Worm (Caenorhabditis elegans) whole organism, L4 larva: Measurements from ENCODE around the gene ZK470.14.

Experiments
- F37D6.2 ChIP-seq: sonication (generic microtip); optimal IDR thresholded peaks from 2 replicates; lab custom pipeline; 2016; ENCODE audit warnings: mild to moderate bottlenecking, missing genetic modification characterization, missing compliant biosample characterization
- F44E2.7 ChIP-seq: fragments of 200-800 bp; sonication (Bioruptor generic); IDR thresholded peaks from 2 replicates; pipeline ENCODE4 v2.1.2; 2022; ENCODE audit warnings: missing genetic modification characterization, missing compliant biosample characterization
- R02D3.7 ChIP-seq: fragments of 150-350 bp; sonication (generic microtip); optimal IDR thresholded peaks from 3 replicates; lab custom pipeline; 2014; ENCODE audit warnings: missing biosample characterization, missing genetic modification characterization
- T20F7.1 ChIP-seq: fragments of 200-800 bp; sonication (Bioruptor generic); optimal IDR thresholded peaks from 2 replicates; lab custom pipeline; 2018; ENCODE audit warnings: mild to moderate bottlenecking, missing genetic modification characterization, missing compliant biosample characterization
- Y75B8A.6 ChIP-seq: fragments of 200-800 bp; sonication (Bioruptor generic); IDR thresholded peaks from 2 replicates; pipeline ENCODE4 v1.3.6; 2022; ENCODE audit warnings: missing genetic modification reagents, missing genetic modification characterization, missing compliant biosample characterization
- ZK546.5 ChIP-seq, 2 experiments: sonication (generic microtip); optimal IDR thresholded peaks; 2 replicates each; lab custom pipeline; 2017; ENCODE audit warnings: missing biosample characterization in 2 of 2, missing genetic modification characterization in 2 of 2
- aly-2 ChIP-seq: sonication (generic microtip); optimal IDR thresholded peaks from 2 replicates; lab custom pipeline; 2018; ENCODE audit warnings: missing biosample characterization, missing genetic modification characterization
- ceh-82 ChIP-seq: sonication (generic microtip); optimal IDR thresholded peaks from 2 replicates; lab custom pipeline; 2017; ENCODE audit warnings: missing biosample characterization, missing genetic modification characterization
- ces-1 ChIP-seq: fragments of 150-350 bp; sonication (generic microtip); optimal IDR thresholded peaks from 4 replicates; lab custom pipeline; 2014; ENCODE audit warnings: missing biosample characterization, missing genetic modification reagents, missing genetic modification characterization
- daf-12 ChIP-seq: fragments of 150-350 bp; optimal IDR thresholded peaks from 2 replicates; lab custom pipeline; 2014; ENCODE audit warnings: missing biosample characterization, missing genetic modification reagents, missing genetic modification characterization
- daf-16 ChIP-seq, 3 experiments: sonication (generic microtip); optimal IDR thresholded peaks; 2 replicates each; lab custom pipeline; 2016 to 2017; ENCODE audit warnings: missing genetic modification characterization in 3 of 3, missing genetic modification reagents in 3 of 3, mild to moderate bottlenecking in 2 of 3, missing compliant biosample characterization in 2 of 3, missing biosample characterization in 1 of 3, moderate library complexity in 1 of 3
- dmd-9 ChIP-seq: fragments of 200-800 bp; sonication (Bioruptor generic); IDR thresholded peaks from 2 replicates; pipeline ENCODE4 v1.3.6; 2022; ENCODE audit warnings: missing genetic modification reagents, missing genetic modification characterization, missing compliant biosample characterization
- dpl-1 ChIP-seq: fragments of 150-350 bp; optimal IDR thresholded peaks from 2 replicates; lab custom pipeline; 2014; ENCODE audit warnings: missing biosample characterization, missing genetic modification reagents, missing genetic modification characterization
- egl-27 ChIP-seq: sonication (generic microtip); optimal IDR thresholded peaks from 3 replicates; lab custom pipeline; 2017; ENCODE audit warnings: missing biosample characterization, missing genetic modification reagents, missing genetic modification characterization
- egl-43 ChIP-seq: fragments of 200-800 bp; sonication (Bioruptor generic); IDR thresholded peaks from 2 replicates; pipeline ENCODE4 v1.3.6; 2022; ENCODE audit warnings: missing genetic modification reagents, missing genetic modification characterization, missing compliant biosample characterization
- hif-1 ChIP-seq, 2 experiments: sonication (generic microtip); optimal IDR thresholded peaks; 2 replicates each; lab custom pipeline; 2016 to 2017; ENCODE audit warnings: missing compliant biosample characterization in 2 of 2, missing genetic modification characterization in 2 of 2, missing genetic modification reagents in 2 of 2, missing genotype in 2 of 2, mild to moderate bottlenecking in 1 of 2
- hlh-11 ChIP-seq: fragments of 200-800 bp; sonication (Bioruptor generic); optimal IDR thresholded peaks from 2 replicates; lab custom pipeline; 2018; ENCODE audit warnings: mild to moderate bottlenecking, missing genetic modification characterization, missing compliant biosample characterization
- hlh-30 ChIP-seq: sonication (generic microtip); optimal IDR thresholded peaks from 2 replicates; lab custom pipeline; 2017; ENCODE audit warnings: antibody characterized with exemption, mild to moderate bottlenecking, missing genetic modification characterization, missing compliant biosample characterization; ENCODE audit not compliant: insufficient read depth
- jun-1 ChIP-seq: fragments of 150-350 bp; optimal IDR thresholded peaks from 2 replicates; lab custom pipeline; 2014; ENCODE audit warnings: missing biosample characterization, missing genetic modification reagents, missing genetic modification characterization
- lin-1 ChIP-seq: fragments of 200-800 bp; sonication (Bioruptor generic); IDR thresholded peaks from 2 replicates; pipeline ENCODE4 v1.3.6; 2022; ENCODE audit warnings: missing genetic modification reagents, missing genetic modification characterization, missing compliant biosample characterization
- lin-15B ChIP-seq: fragments of 150-350 bp; sonication (generic microtip); optimal IDR thresholded peaks from 3 replicates; lab custom pipeline; 2014; ENCODE audit warnings: missing biosample characterization, missing genetic modification characterization
- lin-38 ChIP-seq: fragments of 200-800 bp; sonication (Bioruptor generic); IDR thresholded peaks from 2 replicates; pipeline ENCODE4 v1.3.6; 2022; ENCODE audit warnings: missing genetic modification reagents, missing genetic modification characterization, missing compliant biosample characterization
- lin-39 ChIP-seq: fragments of 150-350 bp; optimal IDR thresholded peaks from 2 replicates; lab custom pipeline; 2014; ENCODE audit warnings: missing biosample characterization, missing genetic modification reagents, missing genetic modification characterization
- lsy-2 ChIP-seq, 2 experiments: fragments of 150-350 bp in 1 of 2; sonication (generic microtip) in 1 of 2; optimal IDR thresholded peaks; 2 replicates each; lab custom pipeline; 2014 to 2017; ENCODE audit warnings: missing biosample characterization in 2 of 2, missing genetic modification characterization in 2 of 2
- mdt-29 ChIP-seq: fragments of 200-800 bp; sonication (Bioruptor generic); IDR thresholded peaks from 2 replicates; pipeline ENCODE4 v1.3.6; 2022; ENCODE audit warnings: missing genetic modification reagents, missing genetic modification characterization, missing compliant biosample characterization
- mep-1 ChIP-seq: fragments of 150-350 bp; sonication (generic microtip); optimal IDR thresholded peaks from 3 replicates; lab custom pipeline; 2014; ENCODE audit warnings: missing biosample characterization, missing genetic modification characterization
- mes-2 ChIP-seq: sonication (generic microtip); optimal IDR thresholded peaks from 2 replicates; lab custom pipeline; 2016; ENCODE audit warnings: missing genotype, mild to moderate bottlenecking, missing genetic modification characterization, missing compliant biosample characterization; ENCODE audit not compliant: poor library complexity, severe bottlenecking
- mxl-2 ChIP-seq: fragments of 200-800 bp; sonication (Bioruptor generic); conservative IDR thresholded peaks from 2 replicates; pipeline ENCODE4 v1.3.6; 2022; ENCODE audit warnings: missing genetic modification reagents, missing genetic modification characterization, missing compliant biosample characterization
- mxl-3 ChIP-seq: fragments of 200-800 bp; sonication (Bioruptor generic); optimal IDR thresholded peaks from 2 replicates; lab custom pipeline; 2018; ENCODE audit warnings: mild to moderate bottlenecking, missing genetic modification characterization, missing compliant biosample characterization
- nhr-102 ChIP-seq: sonication (generic microtip); optimal IDR thresholded peaks from 2 replicates; lab custom pipeline; 2016; ENCODE audit warnings: mild to moderate bottlenecking, missing genetic modification characterization, moderate library complexity, missing compliant biosample characterization
- nhr-111 ChIP-seq: fragments of 200-800 bp; sonication (Bioruptor generic); optimal IDR thresholded peaks from 2 replicates; lab custom pipeline; 2018; ENCODE audit warnings: mild to moderate bottlenecking, missing genetic modification characterization, missing compliant biosample characterization
- nhr-237 ChIP-seq: sonication (generic microtip); optimal IDR thresholded peaks from 2 replicates; lab custom pipeline; 2017; ENCODE audit warnings: missing biosample characterization, missing genetic modification characterization
- nhr-25 ChIP-seq: sonication (generic microtip); optimal IDR thresholded peaks from 2 replicates; lab custom pipeline; 2017; ENCODE audit warnings: missing genetic modification characterization, mild to moderate bottlenecking, missing compliant biosample characterization, antibody characterized with exemption, moderate library complexity, borderline replicate concordance; ENCODE audit not compliant: insufficient read depth
- nhr-28 ChIP-seq: fragments of 150-350 bp; optimal IDR thresholded peaks from 2 replicates; lab custom pipeline; 2014; ENCODE audit warnings: missing biosample characterization, missing genetic modification characterization
- nhr-41 ChIP-seq: fragments of 200-800 bp; sonication (Bioruptor generic); IDR thresholded peaks from 2 replicates; pipeline ENCODE4 v1.3.6; 2022; ENCODE audit warnings: missing genetic modification reagents, missing genetic modification characterization, missing compliant biosample characterization
- nhr-48 ChIP-seq: sonication (generic microtip); optimal IDR thresholded peaks from 2 replicates; lab custom pipeline; 2016; ENCODE audit warnings: mild to moderate bottlenecking, missing genetic modification characterization, missing compliant biosample characterization
- pha-4 ChIP-seq, 2 experiments: fragments of 150-350 bp in 1 of 2; fragments of 200-800 bp in 1 of 2; sonication (Bioruptor generic) in 1 of 2; IDR thresholded peaks in 1 of 2; optimal IDR thresholded peaks in 1 of 2; 2 replicates each; pipeline versions ENCODE4 v1.3.6 to Lab custom; 2014 to 2022; ENCODE audit warnings: missing genetic modification characterization in 2 of 2, missing genetic modification reagents in 2 of 2, missing biosample characterization in 1 of 2, missing compliant biosample characterization in 1 of 2
- rbr-2 ChIP-seq: sonication (generic microtip); optimal IDR thresholded peaks from 2 replicates; lab custom pipeline; 2016; ENCODE audit warnings: missing genotype, missing genetic modification characterization, missing compliant biosample characterization
- saeg-2 ChIP-seq: fragments of 200-800 bp; sonication (Bioruptor generic); IDR thresholded peaks from 2 replicates; pipeline ENCODE4 v1.3.6; 2022; ENCODE audit warnings: missing genetic modification reagents, missing genetic modification characterization, missing compliant biosample characterization
- sdz-12 ChIP-seq: fragments of 200-800 bp; sonication (Bioruptor generic); optimal IDR thresholded peaks from 2 replicates; lab custom pipeline; 2018; ENCODE audit warnings: mild to moderate bottlenecking, missing genetic modification characterization, missing compliant biosample characterization
- snpc-4 ChIP-seq: fragments of 150-350 bp; optimal IDR thresholded peaks from 2 replicates; lab custom pipeline; 2014; ENCODE audit warnings: missing biosample characterization, missing genetic modification characterization
- spr-3 ChIP-seq: fragments of 200-800 bp; sonication (Bioruptor generic); optimal IDR thresholded peaks from 2 replicates; lab custom pipeline; 2018; ENCODE audit warnings: mild to moderate bottlenecking, missing genetic modification characterization, missing compliant biosample characterization
- tag-97 ChIP-seq: fragments of 200-800 bp; sonication (Bioruptor generic); IDR thresholded peaks from 2 replicates; pipeline ENCODE4 v1.3.6; 2022; ENCODE audit warnings: missing genetic modification characterization, missing compliant biosample characterization
- unc-39 ChIP-seq: sonication (generic microtip); optimal IDR thresholded peaks from 2 replicates; lab custom pipeline; 2017; ENCODE audit warnings: missing biosample characterization, missing genetic modification characterization
- zag-1 ChIP-seq: fragments of 150-350 bp; optimal IDR thresholded peaks from 2 replicates; lab custom pipeline; 2014; ENCODE audit warnings: missing biosample characterization, missing genetic modification characterization
- zfp-2 ChIP-seq: sonication (generic microtip); optimal IDR thresholded peaks from 2 replicates; lab custom pipeline; 2016; ENCODE audit warnings: mild to moderate bottlenecking, missing genetic modification characterization, missing compliant biosample characterization
- zip-11 ChIP-seq: fragments of 200-800 bp; sonication (Bioruptor generic); IDR thresholded peaks from 2 replicates; pipeline ENCODE4 v1.3.6; 2022; ENCODE audit warnings: missing genetic modification characterization, missing compliant biosample characterization

ZK470.14 gene

ce11 chrX:4139593-4140565 is 27.4 kb upstream of the ZK470.14 start, which contains the start of gene ZK470.4 (continued):
- TF ChIP-seq lin-38 (GFP tag; lab: Robert Waterston, UW) (no peak), dmd-9 (no peak), egl-43 (GFP tag; lab: Robert Waterston, UW) (no peak), tag-97 (GFP tag; lab: Robert Waterston, UW) (no peak), ceh-82 (no peak), snpc-4 (tag; lab: Kevin White, UChicago) (no peak), daf-12 (tag; lab: Kevin White, UChicago) (no peak), F37D6.2 (tag; lab: Kevin White, UChicago) (no peak), ces-1 (GFP tag; lab: Kevin White, UChicago) (no peak), aly-2 (tag; lab: Kevin White, UChicago) (no peak), mdt-29 (GFP tag; lab: Robert Waterston, UW) (no peak), rbr-2 (tag; lab: Kevin White, UChicago) (no peak), mxl-3 (no peak), sdz-12 (GFP tag; lab: Kevin White, UChicago) (no peak), mxl-2 (GFP tag; lab: Robert Waterston, UW) (no peak), nhr-237 (tag; lab: Kevin White, UChicago) (no peak), R02D3.7 (tag; lab: Kevin White, UChicago) (no peak), nhr-25 (no peak), hif-1 (tag; optimal IDR thresholded peaks at IDR 0.05; lab: Kevin White, UChicago) (peak in 1 of 2 experiments; percentile 97), pha-4 (GFP tag; IDR thresholded peaks at IDR 0.05; lab: Robert Waterston, UW) (peak; percentile 40; the same call in 1 of the 2 replicates), pha-4 (tag; optimal IDR thresholded peaks at IDR 0.05; lab: Kevin White, UChicago) (no peak), hlh-30 (tag; lab: Kevin White, UChicago) (peak; percentile 36), mep-1 (tag; lab: Kevin White, UChicago) (no peak), nhr-41 (GFP tag; lab: Robert Waterston, UW) (no peak), lin-1 (GFP tag; lab: Robert Waterston, UW) (no peak), nhr-111 (GFP tag; lab: Kevin White, UChicago) (no peak), saeg-2 (GFP tag; lab: Robert Waterston, UW) (no peak), F44E2.7 (GFP tag; lab: Robert Waterston, UW) (no peak), Y75B8A.6 (GFP tag; lab: Robert Waterston, UW) (no peak), lin-39 (no peak), hlh-11 (tag; lab: Kevin White, UChicago) (peak; percentile 34), lsy-2 (tag; optimal IDR thresholded peaks at IDR 0.05; lab: Kevin White, UChicago) (peak in 1 of 2 experiments; percentile 32), zip-11 (GFP tag; lab: Robert Waterston, UW) (no peak), nhr-28 (tag; lab: Kevin White, UChicago) (peak; percentile 63), spr-3 (GFP tag; lab: Kevin White, UChicago) (no peak), T20F7.1 (GFP tag; lab: Kevin White, UChicago) (no peak), dpl-1 (GFP tag; lab: Kevin White, UChicago) (no peak), unc-39 (tag; lab: Kevin White, UChicago) (no peak), nhr-48 (tag; lab: Kevin White, UChicago) (no peak), nhr-102 (tag; lab: Kevin White, UChicago) (no peak), daf-16 (GFP tag; optimal IDR thresholded peaks at IDR 0.05; lab: Kevin White, UChicago) (no peak), daf-16 (tag; optimal IDR thresholded peaks at IDR 0.05; lab: Kevin White, UChicago) (peak; percentile 29), ZK546.5 (tag; optimal IDR thresholded peaks at IDR 0.05; lab: Kevin White, UChicago) (no peak), zfp-2 (tag; lab: Kevin White, UChicago) (no peak), lin-15B (no peak), egl-27 (no peak), jun-1 (tag; lab: Kevin White, UChicago) (no peak), mes-2 (tag; lab: Kevin White, UChicago) (no peak), zag-1 (tag; lab: Kevin White, UChicago) (no peak)
- TF ChIP-seq, all 104 proteins: peak for 14
